Worm (Caenorhabditis elegans): Measurements from ENCODE around the gene umps-1.

DNA sequence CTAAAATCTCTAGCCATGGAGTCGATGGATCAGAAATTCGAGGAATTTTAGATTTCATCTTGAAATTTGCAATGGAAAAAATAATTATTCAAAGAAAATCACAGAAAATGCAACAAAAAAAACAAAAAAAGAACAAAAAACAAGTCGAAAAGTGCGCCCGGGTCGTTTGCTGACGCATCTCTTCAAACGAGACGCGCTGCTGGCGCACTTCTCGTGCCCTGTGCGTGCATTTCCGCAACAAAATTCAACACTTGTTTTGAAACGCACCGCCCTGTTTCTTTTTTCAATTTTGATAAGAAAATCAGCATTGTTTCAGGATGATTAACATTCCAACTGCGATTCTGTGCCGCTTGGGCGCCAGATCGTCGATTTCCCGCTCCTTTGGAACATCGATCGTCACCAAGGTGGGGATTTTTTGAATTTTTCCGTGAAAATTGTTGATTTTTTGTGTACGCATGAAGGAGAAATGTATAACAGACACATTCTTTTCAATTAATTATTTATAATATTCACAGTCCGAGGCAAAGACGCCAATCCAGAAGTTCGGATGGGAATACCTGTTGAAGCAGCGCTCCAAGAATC lies 23.4 kb downstream of the umps-1 start, which contains the start of the genes jmjd-4 and mev-1:
- TF ChIP-seq W03F9.2 (tag; optimal IDR thresholded peaks at IDR 0.05) (peak; percentile 89), dao-5 (tag; optimal IDR thresholded peaks at IDR 0.05) (no peak)

Measured in whole organism, L4/young adult.